Worm (Caenorhabditis elegans) whole organism, mixed stage, embryonic: ENCODE results near the gene clec-162.
A peak's percentile ranks its signal among the peaks of the same experiment; 100 is the strongest.

Experiments
- M03D4.4 ChIP-seq: sonication (generic microtip); optimal IDR thresholded peaks from 2 replicates; lab custom pipeline; 2017; ENCODE audit warnings: mild to moderate bottlenecking, missing genetic modification characterization, missing compliant biosample characterization
- bed-3 ChIP-seq: fragments of 200-800 bp; sonication (Bioruptor generic); optimal IDR thresholded peaks from 3 replicates; lab custom pipeline; 2018; ENCODE audit warnings: mild to moderate bottlenecking, missing genetic modification characterization, moderate library complexity, missing compliant biosample characterization
- blmp-1 ChIP-seq: fragments of 150-350 bp; optimal IDR thresholded peaks from 2 replicates; lab custom pipeline; 2014; ENCODE audit warnings: missing biosample characterization, missing genetic modification characterization
- ceh-39 ChIP-seq: fragments of 150-350 bp; optimal IDR thresholded peaks from 2 replicates; lab custom pipeline; 2014; ENCODE audit warnings: missing biosample characterization, missing genetic modification characterization
- ceh-43 ChIP-seq: fragments of 200-800 bp; sonication (Bioruptor generic); optimal IDR thresholded peaks from 2 replicates; lab custom pipeline; 2018; ENCODE audit warnings: mild to moderate bottlenecking, missing genetic modification characterization, moderate library complexity, missing compliant biosample characterization
- ceh-83 ChIP-seq: fragments of 200-800 bp; sonication (Bioruptor generic); optimal IDR thresholded peaks from 2 replicates; lab custom pipeline; 2018; ENCODE audit warnings: mild to moderate bottlenecking, missing genetic modification characterization, missing compliant biosample characterization
- ces-1 ChIP-seq: fragments of 150-350 bp; optimal IDR thresholded peaks from 2 replicates; lab custom pipeline; 2014; ENCODE audit warnings: missing biosample characterization, missing genetic modification reagents, missing genetic modification characterization
- cnd-1 ChIP-seq: fragments of 200-800 bp; sonication (Bioruptor generic); optimal IDR thresholded peaks from 2 replicates; lab custom pipeline; 2018; ENCODE audit warnings: mild to moderate bottlenecking, missing genetic modification characterization, missing compliant biosample characterization
- drap-1 ChIP-seq: fragments of 200-800 bp; sonication (Bioruptor generic); optimal IDR thresholded peaks from 3 replicates; lab custom pipeline; 2018; ENCODE audit warnings: mild to moderate bottlenecking, missing genetic modification characterization, missing compliant biosample characterization
- elt-1 ChIP-seq: sonication (generic microtip); optimal IDR thresholded peaks from 2 replicates; lab custom pipeline; 2017; ENCODE audit warnings: missing genetic modification characterization, mild to moderate bottlenecking, missing compliant biosample characterization, antibody characterized with exemption, moderate library complexity, borderline replicate concordance; ENCODE audit not compliant: insufficient read depth
- elt-3 ChIP-seq: fragments of 150-350 bp; optimal IDR thresholded peaks from 2 replicates; lab custom pipeline; 2014; ENCODE audit warnings: missing biosample characterization, missing genetic modification characterization
- flh-1 ChIP-seq: fragments of 200-800 bp; sonication (Bioruptor generic); optimal IDR thresholded peaks from 2 replicates; lab custom pipeline; 2018; ENCODE audit warnings: mild to moderate bottlenecking, missing genetic modification characterization, moderate library complexity, missing compliant biosample characterization
- ham-2 ChIP-seq: fragments of 200-800 bp; sonication (Bioruptor generic); optimal IDR thresholded peaks from 2 replicates; lab custom pipeline; 2018; ENCODE audit warnings: mild to moderate bottlenecking, missing genetic modification characterization, missing compliant biosample characterization
- hlh-1 ChIP-seq: fragments of 150-350 bp; optimal IDR thresholded peaks from 2 replicates; lab custom pipeline; 2014; ENCODE audit warnings: missing biosample characterization, missing genetic modification reagents, missing genetic modification characterization
- lin-13 ChIP-seq: fragments of 150-350 bp; optimal IDR thresholded peaks from 2 replicates; lab custom pipeline; 2014; ENCODE audit warnings: missing biosample characterization, missing genetic modification characterization
- lin-32 ChIP-seq: fragments of 200-800 bp; sonication (Bioruptor generic); optimal IDR thresholded peaks from 2 replicates; lab custom pipeline; 2018; ENCODE audit warnings: mild to moderate bottlenecking, missing genetic modification characterization, missing compliant biosample characterization
- lsy-2 ChIP-seq: fragments of 150-350 bp; optimal IDR thresholded peaks from 2 replicates; lab custom pipeline; 2014; ENCODE audit warnings: missing biosample characterization, missing genetic modification characterization
- mab-5 ChIP-seq: fragments of 150-350 bp; optimal IDR thresholded peaks from 2 replicates; lab custom pipeline; 2014; ENCODE audit warnings: missing biosample characterization, missing genetic modification characterization
- mep-1 ChIP-seq: fragments of 150-350 bp; optimal IDR thresholded peaks from 2 replicates; lab custom pipeline; 2017; ENCODE audit warnings: missing biosample characterization, missing genetic modification reagents, missing genetic modification characterization, inconsistent platforms
- mls-2 ChIP-seq: sonication (generic microtip); optimal IDR thresholded peaks from 2 replicates; lab custom pipeline; 2016; ENCODE audit warnings: mild to moderate bottlenecking, missing genetic modification characterization, moderate library complexity, missing compliant biosample characterization
- nhr-12 ChIP-seq: fragments of 150-350 bp; optimal IDR thresholded peaks from 2 replicates; lab custom pipeline; 2014; ENCODE audit warnings: missing biosample characterization, missing genetic modification characterization
- nhr-2 ChIP-seq: fragments of 150-350 bp; optimal IDR thresholded peaks from 2 replicates; lab custom pipeline; 2014; ENCODE audit warnings: missing biosample characterization, missing genetic modification characterization
- nhr-237 ChIP-seq: fragments of 150-350 bp; optimal IDR thresholded peaks from 2 replicates; lab custom pipeline; 2014; ENCODE audit warnings: missing biosample characterization, missing genetic modification characterization
- nhr-28 ChIP-seq: fragments of 150-350 bp; optimal IDR thresholded peaks from 2 replicates; lab custom pipeline; 2014; ENCODE audit warnings: missing biosample characterization, missing genetic modification characterization
- nhr-76 ChIP-seq: sonication (generic microtip); optimal IDR thresholded peaks from 2 replicates; lab custom pipeline; 2017; ENCODE audit warnings: missing biosample characterization, missing genetic modification characterization
- pha-4 ChIP-seq: fragments of 150-350 bp; optimal IDR thresholded peaks from 2 replicates; lab custom pipeline; 2018; ENCODE audit warnings: missing biosample characterization, missing genetic modification reagents, missing genetic modification characterization
- sem-2 ChIP-seq: fragments of 200-800 bp; sonication (Bioruptor generic); optimal IDR thresholded peaks from 2 replicates; lab custom pipeline; 2018; ENCODE audit warnings: mild to moderate bottlenecking, missing genetic modification characterization, missing compliant biosample characterization
- snpc-4 ChIP-seq: fragments of 150-350 bp; optimal IDR thresholded peaks from 2 replicates; lab custom pipeline; 2014; ENCODE audit warnings: missing biosample characterization, missing genetic modification characterization
- sptf-1 ChIP-seq: sonication (generic microtip); optimal IDR thresholded peaks from 2 replicates; lab custom pipeline; 2017; ENCODE audit warnings: mild to moderate bottlenecking, missing genetic modification characterization, moderate library complexity, missing compliant biosample characterization
- tbx-8 ChIP-seq: fragments of 200-800 bp; sonication (Bioruptor generic); optimal IDR thresholded peaks from 2 replicates; lab custom pipeline; 2018; ENCODE audit warnings: mild to moderate bottlenecking, missing genetic modification characterization, moderate library complexity, missing compliant biosample characterization
- unc-120 ChIP-seq: sonication (generic microtip); optimal IDR thresholded peaks from 2 replicates; lab custom pipeline; 2017; ENCODE audit warnings: missing genetic modification characterization, missing compliant biosample characterization; ENCODE audit not compliant: poor library complexity, severe bottlenecking
- unc-39 ChIP-seq: fragments of 150-350 bp; optimal IDR thresholded peaks from 2 replicates; lab custom pipeline; 2014; ENCODE audit warnings: missing biosample characterization, missing genetic modification characterization
- unc-62 ChIP-seq: fragments of 150-350 bp; optimal IDR thresholded peaks from 2 replicates; lab custom pipeline; 2014; ENCODE audit warnings: missing biosample characterization, missing genetic modification reagents, missing genetic modification characterization
- zip-8 ChIP-seq: fragments of 150-350 bp; optimal IDR thresholded peaks from 2 replicates; lab custom pipeline; 2014; ENCODE audit warnings: missing biosample characterization, missing genetic modification characterization
- ztf-11 ChIP-seq: fragments of 150-350 bp; optimal IDR thresholded peaks from 2 replicates; lab custom pipeline; 2014; ENCODE audit warnings: missing biosample characterization, missing genetic modification characterization

Gene clec-162

ce11 chrIII:9705157-9705905 is 19.7 kb downstream of the clec-162 start:
- TF ChIP-seq nhr-237 = no peak
- TF ChIP-seq hlh-1 (tag; lab: Kevin White, UChicago) = no peak
- no peak for TF ChIP-seq mab-5
- no peak for TF ChIP-seq ces-1 (GFP tag; lab: Kevin White, UChicago)
- no peak for TF ChIP-seq blmp-1 (tag; lab: Kevin White, UChicago)
- no peak for TF ChIP-seq flh-1 (GFP tag; lab: Kevin White, UChicago)
- peak; percentile 56 for TF ChIP-seq ham-2 (GFP tag; lab: Kevin White, UChicago)
- no peak for TF ChIP-seq elt-1 (tag; lab: Kevin White, UChicago)
- no peak for TF ChIP-seq snpc-4
- no peak for TF ChIP-seq elt-3 (tag; lab: Kevin White, UChicago)
- TF ChIP-seq unc-62 (GFP tag; lab: Kevin White, UChicago) = no peak
- TF ChIP-seq nhr-28 (tag; lab: Kevin White, UChicago) = no peak
- TF ChIP-seq nhr-2 (tag; lab: Kevin White, UChicago) = peak; percentile 61
- TF ChIP-seq drap-1 (GFP tag; lab: Kevin White, UChicago) = no peak
- TF ChIP-seq ztf-11 (tag; lab: Kevin White, UChicago) = no peak
- TF ChIP-seq nhr-76 (tag; lab: Kevin White, UChicago) = no peak
- TF ChIP-seq lsy-2 (tag; lab: Kevin White, UChicago) = no peak
- no peak for TF ChIP-seq pha-4
- TF ChIP-seq lin-13 = no peak
- no peak for TF ChIP-seq sem-2
- TF ChIP-seq sptf-1 = no peak
- TF ChIP-seq unc-120 (tag; lab: Kevin White, UChicago) = peak; percentile 32
- no peak for TF ChIP-seq mls-2 (tag; lab: Kevin White, UChicago)
- TF ChIP-seq zip-8 (tag; lab: Kevin White, UChicago) = peak; percentile 40

DNA sequence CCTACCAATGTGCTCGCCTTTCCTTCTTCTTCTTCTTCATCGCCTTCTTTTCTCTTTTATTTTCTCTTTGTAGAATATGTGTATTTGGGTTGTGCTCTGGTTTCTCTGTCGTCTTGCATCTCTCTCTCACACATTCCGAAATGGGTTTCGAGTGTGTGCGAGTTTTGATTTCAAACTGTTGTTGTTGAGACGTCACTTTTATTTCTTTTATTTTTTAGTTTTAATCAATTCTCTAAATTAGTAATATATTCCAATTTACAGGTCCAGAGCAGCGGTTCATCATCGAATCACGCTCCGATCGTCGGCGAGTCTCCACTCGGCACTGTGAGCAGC is 20.4 kb downstream of the clec-162 start:
- no peak for TF ChIP-seq unc-39 (tag; lab: Kevin White, UChicago)
- TF ChIP-seq blmp-1 (tag; lab: Kevin White, UChicago) = no peak
- no peak for TF ChIP-seq elt-3 (tag; lab: Kevin White, UChicago)
- no peak for TF ChIP-seq ceh-43 (GFP tag; lab: Kevin White, UChicago)
- no peak for TF ChIP-seq mab-5
- TF ChIP-seq flh-1 (GFP tag; lab: Kevin White, UChicago) = no peak
- no peak for TF ChIP-seq zip-8 (tag; lab: Kevin White, UChicago)
- no peak for TF ChIP-seq unc-120 (tag; lab: Kevin White, UChicago)
- TF ChIP-seq nhr-28 (tag; lab: Kevin White, UChicago) = no peak
- TF ChIP-seq unc-62 (GFP tag; lab: Kevin White, UChicago) = no peak

DNA sequence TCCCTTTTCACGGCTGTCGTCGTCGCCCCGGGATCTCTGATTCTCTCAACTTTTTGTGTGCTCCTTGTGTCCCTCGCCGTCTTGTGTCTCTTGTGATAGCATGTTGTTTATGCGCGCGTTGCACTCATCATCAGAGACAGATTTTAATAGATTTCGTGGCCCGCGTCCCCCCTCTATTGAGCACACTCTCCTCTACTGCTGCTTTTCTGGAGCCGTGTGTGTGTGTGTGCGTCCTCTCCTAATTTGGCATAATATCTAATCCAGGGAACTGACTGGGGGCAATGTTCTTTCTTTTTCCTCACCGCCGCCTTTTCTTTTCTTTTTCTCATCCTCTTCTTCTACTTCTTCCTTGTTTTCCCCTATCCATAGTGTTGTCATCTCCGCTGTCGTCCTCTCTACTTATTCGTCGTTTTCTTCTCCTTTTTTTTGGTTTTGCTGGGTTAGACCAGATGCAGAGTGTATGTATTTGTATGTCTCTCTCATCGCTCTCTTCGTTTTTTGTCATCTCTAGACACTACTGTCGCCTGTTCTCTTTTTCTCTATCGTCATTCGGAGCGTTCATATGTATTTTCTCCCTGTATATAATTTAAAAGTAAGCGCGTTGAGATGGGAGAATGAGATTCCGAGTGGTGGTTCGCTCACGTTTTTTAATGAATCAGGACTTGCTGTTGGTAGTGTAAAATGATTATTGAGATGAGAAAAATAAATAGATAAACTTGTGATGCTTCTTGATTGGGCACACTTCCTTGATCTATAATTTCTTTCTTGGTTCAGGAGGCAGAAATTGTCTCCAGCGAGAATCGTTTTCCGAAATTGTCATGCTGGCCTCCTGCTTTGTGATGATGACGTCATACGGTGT is 21.0 kb downstream of the clec-162 start:
- peak; percentile 27 for TF ChIP-seq sem-2
- no peak for TF ChIP-seq ztf-11 (tag; lab: Kevin White, UChicago)
- peak; percentile 10 for TF ChIP-seq ham-2 (GFP tag; lab: Kevin White, UChicago)
- TF ChIP-seq hlh-1 (tag; lab: Kevin White, UChicago) = peak; percentile 54
- no peak for TF ChIP-seq mep-1 (tag; lab: Kevin White, UChicago)
- peak; percentile 9 for TF ChIP-seq drap-1 (GFP tag; lab: Kevin White, UChicago)
- TF ChIP-seq snpc-4 = no peak
- peak; percentile 81 for TF ChIP-seq zip-8 (tag; lab: Kevin White, UChicago)
- no peak for TF ChIP-seq nhr-28 (tag; lab: Kevin White, UChicago)
- TF ChIP-seq cnd-1 (tag; lab: Kevin White, UChicago) = no peak
- no peak for TF ChIP-seq ceh-83 (GFP tag; lab: Kevin White, UChicago)
- TF ChIP-seq blmp-1 (tag; lab: Kevin White, UChicago) = no peak
- TF ChIP-seq elt-1 (tag; lab: Kevin White, UChicago) = no peak
- no peak for TF ChIP-seq flh-1 (GFP tag; lab: Kevin White, UChicago)
- no peak for TF ChIP-seq bed-3 (GFP tag; lab: Kevin White, UChicago)
- TF ChIP-seq unc-39 (tag; lab: Kevin White, UChicago) = no peak
- no peak for TF ChIP-seq nhr-76 (tag; lab: Kevin White, UChicago)
- peak; percentile 36 for TF ChIP-seq lin-13
- peak; percentile 26 for TF ChIP-seq M03D4.4 (tag; lab: Kevin White, UChicago)
- no peak for TF ChIP-seq nhr-2 (tag; lab: Kevin White, UChicago)
- no peak for TF ChIP-seq tbx-8 (GFP tag; lab: Kevin White, UChicago)
- peak; percentile 31 for TF ChIP-seq sptf-1
- TF ChIP-seq elt-3 (tag; lab: Kevin White, UChicago) = no peak
- TF ChIP-seq mab-5 = no peak
- no peak for TF ChIP-seq ceh-43 (GFP tag; lab: Kevin White, UChicago)
- TF ChIP-seq nhr-237 = no peak
- no peak for TF ChIP-seq mls-2 (tag; lab: Kevin White, UChicago)
- TF ChIP-seq ceh-39 (tag; lab: Kevin White, UChicago) = no peak
- TF ChIP-seq unc-120 (tag; lab: Kevin White, UChicago) = peak; percentile 54
- no peak for TF ChIP-seq nhr-12
- peak; percentile 80 for TF ChIP-seq ces-1 (GFP tag; lab: Kevin White, UChicago)
- TF ChIP-seq lin-32 = no peak
- TF ChIP-seq pha-4 = no peak
- no peak for TF ChIP-seq unc-62 (GFP tag; lab: Kevin White, UChicago)
- no peak for TF ChIP-seq lsy-2 (tag; lab: Kevin White, UChicago)
- TF ChIP-seq, all 35 proteins: peak for 10
